Worm (Caenorhabditis elegans) whole organism, L4 larva: ENCODE data around the gene sru-24.

ENCODE experiments used
- mxl-3 ChIP-seq: fragments of 200-800 bp; sonication (Bioruptor generic); optimal IDR thresholded peaks from 2 replicates; lab custom pipeline; 2018; ENCODE audit warnings: mild to moderate bottlenecking, missing genetic modification characterization, missing compliant biosample characterization
- nhr-76 ChIP-seq: fragments of 150-350 bp; optimal IDR thresholded peaks from 2 replicates; lab custom pipeline; 2014; ENCODE audit warnings: missing biosample characterization, missing genetic modification characterization

DNA sequence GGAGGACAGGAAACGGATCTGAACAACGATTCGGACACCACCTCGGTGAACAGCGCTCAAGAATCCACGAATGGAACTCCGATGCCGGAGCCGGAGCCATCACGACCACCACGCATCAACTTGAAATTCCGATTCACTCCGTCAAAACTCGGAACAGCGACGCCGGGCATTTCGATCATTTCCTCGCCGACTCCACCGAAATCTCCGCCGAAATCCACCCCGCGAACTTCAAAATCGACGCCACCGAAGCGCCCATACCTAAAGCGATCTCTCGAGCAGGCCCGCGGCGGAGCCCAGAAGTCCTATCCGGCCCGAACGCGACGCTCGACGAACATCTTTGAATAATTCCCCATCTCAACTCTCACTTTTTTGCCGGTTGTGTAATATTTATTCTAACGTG is 18.3 kb upstream of the sru-24 start:
- no peak for TF ChIP-seq nhr-76
- TF ChIP-seq mxl-3 (GFP tag; lab: Kevin White, UChicago) = no peak
